Worm (Caenorhabditis elegans): Measurements from ENCODE around the gene R02E4.1.

ce11 chrX:4133378-4133777, 29.0 kb upstream of the R02E4.1 start:
- TF ChIP-seq elt-2 (tag; optimal IDR thresholded peaks at IDR 0.05) (no peak), fkh-10 (GFP tag; optimal IDR thresholded peaks at IDR 0.05) (no peak), nhr-19 (GFP tag; conservative IDR thresholded peaks at IDR 0.05) (peak; percentile 29; the same call in 1 of the 2 replicates), dpl-1 (GFP tag; optimal IDR thresholded peaks at IDR 0.05) (no peak), nhr-76 (tag; optimal IDR thresholded peaks at IDR 0.05) (no peak), ztf-11 (tag; optimal IDR thresholded peaks at IDR 0.05) (no peak), efl-3 (GFP tag; optimal IDR thresholded peaks at IDR 0.05) (no peak), nhr-11 (tag; optimal IDR thresholded peaks at IDR 0.05) (no peak)
